Worm (Caenorhabditis elegans) whole organism, L4 larva: Measurements from ENCODE around the gene R02E12.12.
A peak's percentile ranks its signal among the peaks of the same experiment; 100 is the strongest.

Experiments used
- D1046.2 ChIP-seq: fragments of 200-800 bp; sonication (Bioruptor generic); IDR thresholded peaks from 2 replicates; pipeline ENCODE4 v1.3.6; 2022; ENCODE audit warnings: missing genetic modification characterization, missing compliant biosample characterization
- F49E8.2 ChIP-seq: sonication (generic microtip); optimal IDR thresholded peaks from 2 replicates; lab custom pipeline; 2016; ENCODE audit warnings: missing compliant biosample characterization, mild to moderate bottlenecking, missing genetic modification characterization, borderline replicate concordance
- T20F7.1 ChIP-seq: fragments of 200-800 bp; sonication (Bioruptor generic); optimal IDR thresholded peaks from 2 replicates; lab custom pipeline; 2018; ENCODE audit warnings: mild to moderate bottlenecking, missing genetic modification characterization, missing compliant biosample characterization
- Y105C5A.15 ChIP-seq: fragments of 200-800 bp; sonication (Bioruptor generic); IDR thresholded peaks from 2 replicates; pipeline ENCODE4 v1.3.6; 2022; ENCODE audit warnings: missing genetic modification characterization, missing compliant biosample characterization
- Y48G9A.11 ChIP-seq: fragments of 200-800 bp; sonication (Bioruptor generic); IDR thresholded peaks from 2 replicates; pipeline ENCODE4 v1.3.6; 2022; ENCODE audit warnings: missing genetic modification reagents, missing genetic modification characterization, missing compliant biosample characterization
- Y75B8A.6 ChIP-seq: fragments of 200-800 bp; sonication (Bioruptor generic); IDR thresholded peaks from 2 replicates; pipeline ENCODE4 v1.3.6; 2022; ENCODE audit warnings: missing genetic modification reagents, missing genetic modification characterization, missing compliant biosample characterization
- aha-1 ChIP-seq: fragments of 150-350 bp; peaks from one replicate; lab custom pipeline; 2014; ENCODE audit warnings: missing biosample characterization, missing genetic modification characterization
- aly-2 ChIP-seq: sonication (generic microtip); optimal IDR thresholded peaks from 2 replicates; lab custom pipeline; 2018; ENCODE audit warnings: missing biosample characterization, missing genetic modification characterization
- attf-4 ChIP-seq: sonication (generic microtip); optimal IDR thresholded peaks from 3 replicates; lab custom pipeline; 2017; ENCODE audit warnings: missing biosample characterization, missing genetic modification characterization
- ceh-28 ChIP-seq: fragments of 150-350 bp; optimal IDR thresholded peaks from 2 replicates; lab custom pipeline; 2014; ENCODE audit warnings: missing biosample characterization, missing genetic modification reagents, missing genetic modification characterization
- ceh-32 ChIP-seq: sonication (generic microtip); optimal IDR thresholded peaks from 2 replicates; lab custom pipeline; 2016; ENCODE audit warnings: mild to moderate bottlenecking, missing genetic modification characterization, missing compliant biosample characterization; ENCODE audit not compliant: poor library complexity
- ceh-44 ChIP-seq: fragments of 200-800 bp; sonication (Bioruptor generic); IDR thresholded peaks from 2 replicates; pipeline ENCODE4 v1.3.6; 2022; ENCODE audit warnings: missing genetic modification reagents, missing genetic modification characterization, missing compliant biosample characterization
- ceh-82 ChIP-seq: sonication (generic microtip); optimal IDR thresholded peaks from 2 replicates; lab custom pipeline; 2017; ENCODE audit warnings: missing biosample characterization, missing genetic modification characterization
- ces-1 ChIP-seq: fragments of 150-350 bp; sonication (generic microtip); optimal IDR thresholded peaks from 4 replicates; lab custom pipeline; 2014; ENCODE audit warnings: missing biosample characterization, missing genetic modification reagents, missing genetic modification characterization
- daf-12 ChIP-seq: fragments of 150-350 bp; optimal IDR thresholded peaks from 2 replicates; lab custom pipeline; 2014; ENCODE audit warnings: missing biosample characterization, missing genetic modification reagents, missing genetic modification characterization
- daf-16 ChIP-seq, 3 experiments: sonication (generic microtip); optimal IDR thresholded peaks; 2 replicates each; lab custom pipeline; 2016 to 2017; ENCODE audit warnings: missing genetic modification characterization in 3 of 3, missing genetic modification reagents in 3 of 3, mild to moderate bottlenecking in 2 of 3, missing compliant biosample characterization in 2 of 3, missing biosample characterization in 1 of 3, moderate library complexity in 1 of 3
- duxl-1 ChIP-seq: sonication (generic microtip); optimal IDR thresholded peaks from 2 replicates; lab custom pipeline; 2016; ENCODE audit warnings: mild to moderate bottlenecking, missing genetic modification characterization, moderate library complexity, missing compliant biosample characterization; ENCODE audit not compliant: poor library complexity
- dve-1 ChIP-seq: sonication (generic microtip); optimal IDR thresholded peaks from 2 replicates; lab custom pipeline; 2017; ENCODE audit warnings: antibody characterized with exemption, mild to moderate bottlenecking, missing genetic modification characterization, missing compliant biosample characterization; ENCODE audit not compliant: insufficient read depth
- egl-27 ChIP-seq: sonication (generic microtip); optimal IDR thresholded peaks from 3 replicates; lab custom pipeline; 2017; ENCODE audit warnings: missing biosample characterization, missing genetic modification reagents, missing genetic modification characterization
- egl-43 ChIP-seq: fragments of 200-800 bp; sonication (Bioruptor generic); IDR thresholded peaks from 2 replicates; pipeline ENCODE4 v1.3.6; 2022; ENCODE audit warnings: missing genetic modification reagents, missing genetic modification characterization, missing compliant biosample characterization
- fos-1 ChIP-seq: fragments of 150-350 bp; optimal IDR thresholded peaks from 2 replicates; lab custom pipeline; 2014; ENCODE audit warnings: missing biosample characterization, missing genetic modification characterization
- hlh-11 ChIP-seq: fragments of 200-800 bp; sonication (Bioruptor generic); optimal IDR thresholded peaks from 2 replicates; lab custom pipeline; 2018; ENCODE audit warnings: mild to moderate bottlenecking, missing genetic modification characterization, missing compliant biosample characterization
- hmg-1.1 ChIP-seq: fragments of 200-800 bp; sonication (Bioruptor generic); IDR thresholded peaks from 2 replicates; pipeline ENCODE4 v1.3.6; 2022; ENCODE audit warnings: missing genetic modification reagents, missing genetic modification characterization, missing compliant biosample characterization
- lsy-2 ChIP-seq, 2 experiments: fragments of 150-350 bp in 1 of 2; sonication (generic microtip) in 1 of 2; optimal IDR thresholded peaks; 2 replicates each; lab custom pipeline; 2014 to 2017; ENCODE audit warnings: missing biosample characterization in 2 of 2, missing genetic modification characterization in 2 of 2
- madf-5 ChIP-seq, 2 experiments: fragments of 200-800 bp; sonication (Bioruptor generic); IDR thresholded peaks; 2 replicates each; pipeline ENCODE4 v1.3.6; 2022; ENCODE audit warnings: missing compliant biosample characterization in 2 of 2, missing genetic modification characterization in 2 of 2
- mxl-3 ChIP-seq: fragments of 200-800 bp; sonication (Bioruptor generic); optimal IDR thresholded peaks from 2 replicates; lab custom pipeline; 2018; ENCODE audit warnings: mild to moderate bottlenecking, missing genetic modification characterization, missing compliant biosample characterization
- nhr-10 ChIP-seq: fragments of 150-350 bp; optimal IDR thresholded peaks from 2 replicates; lab custom pipeline; 2014; ENCODE audit warnings: missing biosample characterization, missing genetic modification characterization
- nhr-102 ChIP-seq: sonication (generic microtip); optimal IDR thresholded peaks from 2 replicates; lab custom pipeline; 2016; ENCODE audit warnings: mild to moderate bottlenecking, missing genetic modification characterization, moderate library complexity, missing compliant biosample characterization
- nhr-11 ChIP-seq: fragments of 150-350 bp; optimal IDR thresholded peaks from 2 replicates; lab custom pipeline; 2014; ENCODE audit warnings: missing biosample characterization, missing genetic modification characterization
- nhr-237 ChIP-seq: sonication (generic microtip); optimal IDR thresholded peaks from 2 replicates; lab custom pipeline; 2017; ENCODE audit warnings: missing biosample characterization, missing genetic modification characterization
- nhr-25 ChIP-seq: sonication (generic microtip); optimal IDR thresholded peaks from 2 replicates; lab custom pipeline; 2017; ENCODE audit warnings: missing genetic modification characterization, mild to moderate bottlenecking, missing compliant biosample characterization, antibody characterized with exemption, moderate library complexity, borderline replicate concordance; ENCODE audit not compliant: insufficient read depth
- nhr-28 ChIP-seq: fragments of 150-350 bp; optimal IDR thresholded peaks from 2 replicates; lab custom pipeline; 2014; ENCODE audit warnings: missing biosample characterization, missing genetic modification characterization
- nhr-42 ChIP-seq: fragments of 200-800 bp; sonication (Bioruptor generic); IDR thresholded peaks from 2 replicates; pipeline ENCODE4 v1.3.6; 2022; ENCODE audit warnings: missing genetic modification characterization, missing compliant biosample characterization
- nhr-6 ChIP-seq: fragments of 150-350 bp; optimal IDR thresholded peaks from 2 replicates; lab custom pipeline; 2014; ENCODE audit warnings: missing biosample characterization, missing genetic modification characterization
- nhr-76 ChIP-seq: fragments of 150-350 bp; optimal IDR thresholded peaks from 2 replicates; lab custom pipeline; 2014; ENCODE audit warnings: missing biosample characterization, missing genetic modification characterization
- pqm-1 ChIP-seq: sonication (generic microtip); optimal IDR thresholded peaks from 2 replicates; lab custom pipeline; 2017; ENCODE audit warnings: missing biosample characterization, missing genetic modification characterization
- rbr-2 ChIP-seq: sonication (generic microtip); optimal IDR thresholded peaks from 2 replicates; lab custom pipeline; 2016; ENCODE audit warnings: missing genotype, missing genetic modification characterization, missing compliant biosample characterization
- saeg-2 ChIP-seq: fragments of 200-800 bp; sonication (Bioruptor generic); IDR thresholded peaks from 2 replicates; pipeline ENCODE4 v1.3.6; 2022; ENCODE audit warnings: missing genetic modification reagents, missing genetic modification characterization, missing compliant biosample characterization
- sdz-12 ChIP-seq: fragments of 200-800 bp; sonication (Bioruptor generic); optimal IDR thresholded peaks from 2 replicates; lab custom pipeline; 2018; ENCODE audit warnings: mild to moderate bottlenecking, missing genetic modification characterization, missing compliant biosample characterization
- set-16 ChIP-seq: fragments of 200-800 bp; sonication (Bioruptor generic); IDR thresholded peaks from 2 replicates; pipeline ENCODE4 v1.3.6; 2022; ENCODE audit warnings: missing genetic modification reagents, missing genetic modification characterization, missing compliant biosample characterization
- skn-1 ChIP-seq: fragments of 150-350 bp; optimal IDR thresholded peaks from 2 replicates; lab custom pipeline; 2014; ENCODE audit warnings: missing biosample characterization, missing genetic modification characterization
- spr-1 ChIP-seq: sonication (generic microtip); optimal IDR thresholded peaks from 2 replicates; lab custom pipeline; 2016; ENCODE audit warnings: mild to moderate bottlenecking, missing genetic modification characterization, missing compliant biosample characterization
- spr-3 ChIP-seq: fragments of 200-800 bp; sonication (Bioruptor generic); optimal IDR thresholded peaks from 2 replicates; lab custom pipeline; 2018; ENCODE audit warnings: mild to moderate bottlenecking, missing genetic modification characterization, missing compliant biosample characterization
- unc-130 ChIP-seq: sonication (generic microtip); optimal IDR thresholded peaks from 2 replicates; lab custom pipeline; 2016; ENCODE audit warnings: missing genetic modification reagents, missing genetic modification characterization, missing compliant biosample characterization
- unc-62 ChIP-seq, 3 experiments: fragments of 150-350 bp in 1 of 3; sonication (generic microtip); optimal IDR thresholded peaks in 2 of 3; peaks in 1 of 3; 1 replicate in 1 of 3; 2 replicates in 2 of 3; lab custom pipeline; 2014 to 2017; ENCODE audit warnings: missing biosample characterization in 3 of 3, missing genetic modification characterization in 3 of 3, missing genetic modification reagents in 3 of 3, missing genotype in 1 of 3
- vab-7 ChIP-seq: fragments of 200-800 bp; sonication (Bioruptor generic); IDR thresholded peaks from 2 replicates; pipeline ENCODE4 v1.3.6; 2022; ENCODE audit warnings: missing genetic modification reagents, missing genetic modification characterization, missing compliant biosample characterization
- zfp-2 ChIP-seq: sonication (generic microtip); optimal IDR thresholded peaks from 2 replicates; lab custom pipeline; 2016; ENCODE audit warnings: mild to moderate bottlenecking, missing genetic modification characterization, missing compliant biosample characterization
- zfp-3 ChIP-seq: fragments of 200-800 bp; sonication (Bioruptor generic); conservative IDR thresholded peaks from 2 replicates; pipeline ENCODE4 v1.3.6; 2022; ENCODE audit warnings: missing genetic modification reagents, missing genetic modification characterization, missing compliant biosample characterization
- zip-11 ChIP-seq: fragments of 200-800 bp; sonication (Bioruptor generic); IDR thresholded peaks from 2 replicates; pipeline ENCODE4 v1.3.6; 2022; ENCODE audit warnings: missing genetic modification characterization, missing compliant biosample characterization
- ztf-7 ChIP-seq: fragments of 150-350 bp; optimal IDR thresholded peaks from 2 replicates; lab custom pipeline; 2014; ENCODE audit warnings: missing biosample characterization, missing genetic modification characterization

R02E12.12 gene

ce11 chrX:3968209-3968960 is 34.9 kb upstream of the R02E12.12 start, which contains the start of gene C16B8.3 (continued):
- TF ChIP-seq ces-1 (GFP tag; lab: Kevin White, UChicago), result no peak
- no peak for TF ChIP-seq spr-3 (GFP tag; lab: Kevin White, UChicago)
- no peak for TF ChIP-seq saeg-2 (GFP tag; lab: Robert Waterston, UW)
- peak; percentile 36 for TF ChIP-seq set-16 (GFP tag; lab: Robert Waterston, UW)
- TF ChIP-seq skn-1 (tag; lab: Kevin White, UChicago), result no peak
- TF ChIP-seq nhr-42 (GFP tag; lab: Robert Waterston, UW), result no peak
- TF ChIP-seq rbr-2 (tag; lab: Kevin White, UChicago), result no peak
- TF ChIP-seq pqm-1 (tag; lab: Kevin White, UChicago), result peak; percentile 57
- no peak for TF ChIP-seq lsy-2 (tag; optimal IDR thresholded peaks at IDR 0.05; lab: Kevin White, UChicago)
- no peak for TF ChIP-seq nhr-11 (tag; lab: Kevin White, UChicago)
- peak; percentile 71 for TF ChIP-seq hlh-11 (tag; lab: Kevin White, UChicago)
- TF ChIP-seq Y48G9A.11, result no peak
- TF ChIP-seq attf-4 (tag; lab: Kevin White, UChicago), result no peak
- TF ChIP-seq hmg-1.1 (GFP tag; lab: Robert Waterston, UW), result no peak
- no peak for TF ChIP-seq Y75B8A.6
- no peak for TF ChIP-seq nhr-10 (tag; lab: Kevin White, UChicago)
- no peak for TF ChIP-seq ztf-7 (tag; lab: Kevin White, UChicago)
- TF ChIP-seq ceh-82 (tag; lab: Kevin White, UChicago), result no peak
- no peak for TF ChIP-seq nhr-76 (tag; lab: Kevin White, UChicago)
- TF ChIP-seq vab-7 (GFP tag; lab: Robert Waterston, UW), result no peak
- TF ChIP-seq dve-1 (tag; lab: Kevin White, UChicago), result peak; percentile 63
- peak; percentile 48 for TF ChIP-seq aha-1 (tag; lab: Kevin White, UChicago)
- TF ChIP-seq F49E8.2 (tag; lab: Kevin White, UChicago), result no peak
- TF ChIP-seq madf-5 (GFP tag; IDR thresholded peaks at IDR 0.05; lab: Robert Waterston, UW), result 0 out of 4 replicates have a peak, but pooled peaks of 1 of the 2 experiments have one; percentile 50
- peak; percentile 69 for TF ChIP-seq nhr-6
- TF ChIP-seq spr-1 (tag; lab: Kevin White, UChicago), result no peak
- TF ChIP-seq nhr-28 (tag; lab: Kevin White, UChicago), result peak; percentile 66
- no peak for TF ChIP-seq sdz-12
- TF ChIP-seq ceh-32 (tag; lab: Kevin White, UChicago), result no peak
- no peak for TF ChIP-seq nhr-237 (tag; lab: Kevin White, UChicago)
- TF ChIP-seq T20F7.1 (GFP tag; lab: Kevin White, UChicago), result peak; percentile 42
- no peak for TF ChIP-seq zfp-3
- no peak for TF ChIP-seq aly-2 (tag; lab: Kevin White, UChicago)
- no peak for TF ChIP-seq egl-27
- TF ChIP-seq unc-130, result no peak
- no peak for TF ChIP-seq zip-11 (GFP tag; lab: Robert Waterston, UW)
- no peak for TF ChIP-seq ceh-44 (GFP tag; lab: Robert Waterston, UW)
- no peak for TF ChIP-seq nhr-25 (tag; lab: Kevin White, UChicago)
- TF ChIP-seq ceh-28 (tag; lab: Kevin White, UChicago), result no peak
- TF ChIP-seq nhr-102 (tag; lab: Kevin White, UChicago), result no peak
- TF ChIP-seq daf-16 (GFP tag; optimal IDR thresholded peaks at IDR 0.05; lab: Kevin White, UChicago), result no peak
- peak; percentile 66 for TF ChIP-seq daf-16 (tag; optimal IDR thresholded peaks at IDR 0.05; lab: Kevin White, UChicago)
- TF ChIP-seq duxl-1, result no peak
- no peak for TF ChIP-seq fos-1 (tag; lab: Kevin White, UChicago)
- no peak for TF ChIP-seq unc-62 (GFP tag; optimal IDR thresholded peaks at IDR 0.05 in 1 of 2; lab: Kevin White, UChicago)
- TF ChIP-seq unc-62 (tag; optimal IDR thresholded peaks at IDR 0.05; lab: Kevin White, UChicago), result no peak
- TF ChIP-seq mxl-3 (GFP tag; lab: Kevin White, UChicago), result peak; percentile 17
- no peak for TF ChIP-seq zfp-2
- TF ChIP-seq daf-12, result no peak
- TF ChIP-seq Y105C5A.15, result no peak
- peak; percentile 62; the same call in 1 of the 2 replicates for TF ChIP-seq egl-43 (GFP tag; lab: Robert Waterston, UW)
- TF ChIP-seq D1046.2 (GFP tag; lab: Robert Waterston, UW), result no peak
